Worm (Caenorhabditis elegans) whole organism, young adult: ENCODE measurements around the gene fbxc-23.

Experiments used
- F22D6.2 ChIP-seq: sonication (generic microtip); optimal IDR thresholded peaks from 2 replicates; lab custom pipeline; 2016; ENCODE audit warnings: mild to moderate bottlenecking, missing genetic modification characterization, missing compliant biosample characterization
- Y53F4B.3 ChIP-seq: fragments of 200-800 bp; sonication (Bioruptor generic); IDR thresholded peaks from 2 replicates; pipeline ENCODE4 v1.3.6; 2022; ENCODE audit warnings: missing genetic modification reagents, missing genetic modification characterization, missing compliant biosample characterization
- ceh-91 ChIP-seq: fragments of 200-800 bp; sonication (Bioruptor generic); IDR thresholded peaks from 2 replicates; pipeline ENCODE4 v1.3.6; 2022; ENCODE audit warnings: missing genetic modification reagents, missing genetic modification characterization, missing compliant biosample characterization
- lsy-27 ChIP-seq: sonication (generic microtip); optimal IDR thresholded peaks from 2 replicates; lab custom pipeline; 2017; ENCODE audit warnings: missing genetic modification characterization, mild to moderate bottlenecking, missing compliant biosample characterization, antibody characterized with exemption, missing genotype, borderline replicate concordance; ENCODE audit not compliant: insufficient read depth
- madf-10 ChIP-seq: sonication (generic microtip); optimal IDR thresholded peaks from 2 replicates; lab custom pipeline; 2016; ENCODE audit warnings: mild to moderate bottlenecking, missing genetic modification characterization, missing compliant biosample characterization
- mes-4 ChIP-seq: sonication (generic microtip); optimal IDR thresholded peaks from 2 replicates; lab custom pipeline; 2016; ENCODE audit warnings: missing genotype, missing genetic modification characterization, missing compliant biosample characterization
- nfya-1 ChIP-seq: sonication (generic microtip); optimal IDR thresholded peaks from 2 replicates; lab custom pipeline; 2017; ENCODE audit warnings: antibody characterized with exemption, missing compliant biosample characterization, missing genetic modification characterization, borderline replicate concordance; ENCODE audit not compliant: insufficient read depth
- rec-8 ChIP-seq, 2 experiments: sonication (generic microtip); optimal IDR thresholded peaks; 2 replicates each; lab custom pipeline; 2016; ENCODE audit warnings: mild to moderate bottlenecking in 2 of 2, missing genetic modification characterization in 2 of 2, missing genetic modification reagents in 2 of 2, missing genotype in 2 of 2, missing biosample characterization in 1 of 2, missing compliant biosample characterization in 1 of 2, moderate library complexity in 1 of 2
- unc-130 ChIP-seq: sonication (generic microtip); optimal IDR thresholded peaks from 2 replicates; lab custom pipeline; 2016; ENCODE audit warnings: missing genetic modification reagents, missing genetic modification characterization, missing compliant biosample characterization

- TF ChIP-seq F22D6.2 (tag; lab: Kevin White, UChicago) (no peak), unc-130 (GFP tag; lab: Kevin White, UChicago) (no peak), madf-10 (no peak), lsy-27 (tag; lab: Kevin White, UChicago) (no peak), Y53F4B.3 (GFP tag; lab: Robert Waterston, UW) (no peak), ceh-91 (GFP tag; lab: Robert Waterston, UW) (no peak), nfya-1 (tag; lab: Kevin White, UChicago) (no peak), rec-8 (tag; optimal IDR thresholded peaks at IDR 0.05; lab: Kevin White, UChicago) (no peak), mes-4 (tag; lab: Kevin White, UChicago) (no peak)
Observed at ce11 chrII:13574395-13574794, 22.0 kb downstream of the fbxc-23 start.
